Worm (Caenorhabditis elegans) whole organism, late embryonic: Measurements from ENCODE around the gene ilys-6.

ENCODE experiments used
- F13H6.1 ChIP-seq: sonication (generic microtip); optimal IDR thresholded peaks from 2 replicates; lab custom pipeline; 2016; ENCODE audit warnings: missing genetic modification characterization, missing compliant biosample characterization
- K09A11.1 ChIP-seq: sonication (generic microtip); optimal IDR thresholded peaks from 2 replicates; lab custom pipeline; 2017; ENCODE audit warnings: antibody characterized with exemption, mild to moderate bottlenecking, missing genetic modification characterization, missing compliant biosample characterization; ENCODE audit not compliant: insufficient read depth
- ceh-19 ChIP-seq: fragments of 200-800 bp; sonication (Bioruptor generic); optimal IDR thresholded peaks from 2 replicates; lab custom pipeline; 2018; ENCODE audit warnings: mild to moderate bottlenecking, missing genetic modification characterization, missing compliant biosample characterization
- ceh-2 ChIP-seq: sonication (generic microtip); optimal IDR thresholded peaks from 2 replicates; lab custom pipeline; 2016; ENCODE audit warnings: missing genotype, missing genetic modification characterization, missing compliant biosample characterization
- che-1 ChIP-seq: sonication (generic microtip); optimal IDR thresholded peaks from 2 replicates; lab custom pipeline; 2016; ENCODE audit warnings: mild to moderate bottlenecking, missing genetic modification characterization, missing compliant biosample characterization
- dmd-4 ChIP-seq: sonication (generic microtip); optimal IDR thresholded peaks from 2 replicates; lab custom pipeline; 2016; ENCODE audit warnings: borderline replicate concordance, missing genetic modification characterization, missing compliant biosample characterization
- hlh-30 ChIP-seq: sonication (generic microtip); optimal IDR thresholded peaks from 2 replicates; lab custom pipeline; 2017; ENCODE audit warnings: antibody characterized with exemption, missing genetic modification characterization, missing compliant biosample characterization; ENCODE audit not compliant: insufficient read depth
- nfya-1 ChIP-seq: sonication (generic microtip); optimal IDR thresholded peaks from 2 replicates; lab custom pipeline; 2017; ENCODE audit warnings: missing genetic modification characterization, mild to moderate bottlenecking, missing compliant biosample characterization, antibody characterized with exemption, moderate library complexity
- pag-3 ChIP-seq: sonication (generic microtip); optimal IDR thresholded peaks from 2 replicates; lab custom pipeline; 2016; ENCODE audit warnings: missing compliant biosample characterization, missing genetic modification characterization, borderline replicate concordance
- pha-4 ChIP-seq: fragments of 150-350 bp; optimal IDR thresholded peaks from 2 replicates; lab custom pipeline; 2018; ENCODE audit warnings: missing biosample characterization, missing genetic modification reagents, missing genetic modification characterization
- pqm-1 ChIP-seq: sonication (generic microtip); optimal IDR thresholded peaks from 2 replicates; lab custom pipeline; 2016; ENCODE audit warnings: missing genetic modification characterization, missing compliant biosample characterization
- tbx-7 ChIP-seq: sonication (generic microtip); optimal IDR thresholded peaks from 2 replicates; lab custom pipeline; 2016; ENCODE audit warnings: missing genotype, missing genetic modification characterization, missing compliant biosample characterization

ce11 chrIV:4032350-4032749 lies 31.1 kb downstream of the ilys-6 start:
- TF ChIP-seq F13H6.1 (tag; lab: Kevin White, UChicago) (no peak), pag-3 (no peak), che-1 (tag; lab: Kevin White, UChicago) (no peak), pqm-1 (no peak), tbx-7 (tag; lab: Kevin White, UChicago) (no peak), dmd-4 (tag; lab: Kevin White, UChicago) (no peak), ceh-2 (tag; lab: Kevin White, UChicago) (no peak), hlh-30 (tag; lab: Kevin White, UChicago) (no peak), ceh-19 (no peak), nfya-1 (tag; lab: Kevin White, UChicago) (no peak), pha-4 (tag; lab: Kevin White, UChicago) (no peak), K09A11.1 (tag; lab: Kevin White, UChicago) (no peak)
